Fruit fly (Drosophila melanogaster) whole organism, pupa: ENCODE data around the gene CG45494.
A peak's percentile ranks its signal among the peaks of the same experiment; 100 is the strongest.
"Not testable (repeated sequence)": the region's sequence is repeated elsewhere in the genome, so short reads cannot be mapped to it uniquely, and the experiment has no call there.

Experiments
- CG10348 ChIP-seq: fragments of 200-800 bp; sonication (Bioruptor generic); IDR thresholded peaks from 2 replicates; pipeline ENCODE4 v1.3.6; 2022; ENCODE audit warnings: missing biosample characterization, missing genetic modification characterization
- CG12605 ChIP-seq: fragments of 200-800 bp; sonication (Bioruptor generic); IDR thresholded peaks from 2 replicates; pipeline ENCODE4 v1.3.6; 2022; ENCODE audit warnings: missing biosample characterization, missing genetic modification characterization
- CG13204 ChIP-seq: fragments of 200-800 bp; sonication (Bioruptor generic); optimal IDR thresholded peaks from 2 replicates; lab custom pipeline; 2018; ENCODE audit warnings: missing biosample characterization, mild to moderate bottlenecking, missing genetic modification characterization, moderate library complexity
- CG14655 ChIP-seq: fragments of 200-800 bp; sonication (Bioruptor generic); optimal IDR thresholded peaks from 3 replicates; lab custom pipeline; 2017; ENCODE audit warnings: mild to moderate bottlenecking, missing biosample characterization, missing genetic modification reagents, missing genetic modification characterization
- CG15710 ChIP-seq: fragments of 200-800 bp; sonication (Bioruptor generic); optimal IDR thresholded peaks from 2 replicates; lab custom pipeline; 2018; ENCODE audit warnings: missing biosample characterization, mild to moderate bottlenecking, missing genetic modification characterization, moderate library complexity
- CG17806 ChIP-seq: fragments of 200-800 bp; sonication (Bioruptor generic); optimal IDR thresholded peaks from 2 replicates; lab custom pipeline; 2018; ENCODE audit warnings: missing biosample characterization, mild to moderate bottlenecking, missing genetic modification characterization, moderate library complexity
- CG32121 ChIP-seq: fragments of 200-800 bp; sonication (Bioruptor generic); IDR thresholded peaks from 2 replicates; pipeline ENCODE4 v1.3.6; 2022; ENCODE audit warnings: missing biosample characterization, missing genetic modification characterization
- CG34367 ChIP-seq: fragments of 200-800 bp; sonication (Bioruptor generic); optimal IDR thresholded peaks from 2 replicates; lab custom pipeline; 2018; ENCODE audit warnings: missing biosample characterization, mild to moderate bottlenecking, missing genetic modification characterization
- CG4496 ChIP-seq: fragments of 200-800 bp; sonication (Bioruptor generic); IDR thresholded peaks from 3 replicates; pipeline ENCODE4 v1.3.6; 2022; ENCODE audit warnings: missing biosample characterization, missing genetic modification characterization
- CG8159 ChIP-seq: fragments of 200-800 bp; sonication (Bioruptor generic); optimal IDR thresholded peaks from 3 replicates; lab custom pipeline; 2018; ENCODE audit warnings: missing biosample characterization, mild to moderate bottlenecking, missing genetic modification characterization, moderate library complexity
- CG9948 ChIP-seq: fragments of 200-800 bp; sonication (Bioruptor generic); optimal IDR thresholded peaks from 2 replicates; lab custom pipeline; 2018; ENCODE audit warnings: missing biosample characterization, mild to moderate bottlenecking, missing genetic modification characterization, moderate library complexity
- D1 ChIP-seq: fragments of 200-800 bp; sonication (Bioruptor generic); optimal IDR thresholded peaks from 2 replicates; lab custom pipeline; 2018; ENCODE audit warnings: missing biosample characterization, mild to moderate bottlenecking, missing genetic modification characterization, moderate library complexity
- EcR ChIP-seq: fragments of 200-800 bp; sonication (Bioruptor generic); optimal IDR thresholded peaks from 3 replicates; lab custom pipeline; 2019; ENCODE audit warnings: missing biosample characterization, missing genetic modification characterization, mild to moderate bottlenecking, moderate library complexity, missing genetic modification reagents
- Ets98B ChIP-seq: fragments of 200-800 bp; sonication (Bioruptor generic); IDR thresholded peaks from 2 replicates; pipeline ENCODE4 v1.3.6; 2022; ENCODE audit warnings: missing biosample characterization, missing genetic modification characterization
- Pif1A ChIP-seq: fragments of 200-800 bp; sonication (Bioruptor generic); optimal IDR thresholded peaks from 3 replicates; lab custom pipeline; 2016; ENCODE audit warnings: missing biosample characterization, missing genetic modification characterization
- Pif1B ChIP-seq: fragments of 200-800 bp; sonication (Bioruptor generic); optimal IDR thresholded peaks from 3 replicates; lab custom pipeline; 2016; ENCODE audit warnings: missing biosample characterization, missing genetic modification characterization
- Snoo ChIP-seq: fragments of 200-800 bp; sonication (Bioruptor generic); optimal IDR thresholded peaks from 3 replicates; lab custom pipeline; 2017; ENCODE audit warnings: missing biosample characterization, mild to moderate bottlenecking, missing genetic modification characterization, inconsistent platforms
- gl ChIP-seq: fragments of 200-800 bp; sonication (Bioruptor generic); optimal IDR thresholded peaks from 2 replicates; lab custom pipeline; 2018; ENCODE audit warnings: missing biosample characterization, mild to moderate bottlenecking, missing genetic modification characterization
- rn ChIP-seq: fragments of 200-800 bp; sonication (Bioruptor generic); IDR thresholded peaks from 2 replicates; pipeline ENCODE4 v1.3.6; 2022; ENCODE audit warnings: missing biosample characterization, missing genetic modification characterization

Gene CG45494

dm6 chrX:19953508-19953907 is at the start of gene CG45494:
TSS of gene CG45494 (minus strand) at chrX:19953608.
- TF ChIP-seq CG17806 (tag; lab: Kevin White, UChicago); D1 (tag; lab: Kevin White, UChicago); rn: not testable (repeated sequence)

DNA sequence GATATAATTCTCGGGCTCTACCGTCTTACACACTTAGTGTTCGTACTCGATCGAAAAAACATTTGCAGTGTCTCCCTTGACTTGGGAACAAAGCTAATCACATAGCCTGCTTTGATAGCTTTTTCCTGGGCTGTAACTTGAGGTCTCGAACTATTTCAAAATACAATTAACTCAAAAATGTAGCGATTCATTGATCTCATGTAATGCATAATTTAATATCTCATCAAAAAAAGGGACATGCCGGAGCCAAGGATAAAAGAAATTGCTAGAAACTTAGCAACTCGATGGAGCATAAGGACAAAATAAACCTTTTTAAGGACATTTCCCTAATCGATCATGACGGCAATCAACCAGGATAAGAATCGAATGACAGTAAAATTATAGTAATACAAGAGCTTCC is 48.6 kb upstream of the CG45494 start, which contains the start of gene lky:
TSS of gene lky (minus strand) at position 101 of the 400 bp plus-strand sequence.
- no peak for TF ChIP-seq CG13204
- TF ChIP-seq CG17806 (tag; lab: Kevin White, UChicago), result no peak
- no peak for TF ChIP-seq gl (tag; lab: Kevin White, UChicago)
- no peak for TF ChIP-seq Pif1A (GFP tag; lab: Kevin White, UChicago)
- no peak for TF ChIP-seq D1 (tag; lab: Kevin White, UChicago)
- no peak for TF ChIP-seq CG12605 (GFP tag; lab: Robert Waterston, UW)
- TF ChIP-seq Pif1B (GFP tag; lab: Kevin White, UChicago), result no peak
- TF ChIP-seq CG14655 (GFP tag; lab: Kevin White, UChicago), result no peak
- no peak for TF ChIP-seq Snoo (tag; lab: Kevin White, UChicago)
- no peak for TF ChIP-seq CG10348 (GFP tag; lab: Robert Waterston, UW)
- TF ChIP-seq CG9948, result no peak

DNA sequence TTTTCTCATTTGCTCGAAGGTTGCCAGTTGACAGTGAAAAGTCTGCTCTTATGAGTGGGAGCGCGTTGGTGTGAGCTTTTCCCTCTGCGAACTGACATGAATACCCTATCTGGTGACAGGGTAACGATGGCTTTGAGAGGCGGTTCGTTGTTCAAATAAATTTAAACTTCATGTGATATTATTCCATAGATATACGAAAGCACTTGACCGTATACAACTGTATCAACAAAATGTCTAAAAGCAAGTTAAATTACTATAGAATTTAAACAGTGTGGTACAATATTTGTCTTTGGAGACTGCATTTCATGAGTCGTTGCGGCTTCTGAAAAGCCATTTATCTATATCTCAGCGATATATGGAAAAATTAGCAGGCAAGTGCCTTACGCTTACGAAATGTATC is 10.8 kb upstream of the CG45494 start:
- TF ChIP-seq CG10348 (GFP tag; lab: Robert Waterston, UW) (no peak), D1 (tag; lab: Kevin White, UChicago) (no peak), Ets98B (GFP tag; lab: Robert Waterston, UW) (no peak), Pif1B (GFP tag; lab: Kevin White, UChicago) (no peak), rn (no peak), CG15710 (peak; percentile 48), Pif1A (GFP tag; lab: Kevin White, UChicago) (no peak), EcR (GFP tag; lab: Kevin White, UChicago) (peak; percentile 32), CG17806 (tag; lab: Kevin White, UChicago) (peak; percentile 27), CG4496 (no peak; the same call in 2 of the 3 replicates), CG9948 (peak; percentile 34), CG12605 (GFP tag; lab: Robert Waterston, UW) (no peak), CG32121 (GFP tag; lab: Robert Waterston, UW) (no peak), Snoo (tag; lab: Kevin White, UChicago) (peak; percentile 18), CG13204 (no peak), CG34367 (no peak), CG8159 (peak; percentile 37), CG14655 (GFP tag; lab: Kevin White, UChicago) (peak; percentile 2)

DNA sequence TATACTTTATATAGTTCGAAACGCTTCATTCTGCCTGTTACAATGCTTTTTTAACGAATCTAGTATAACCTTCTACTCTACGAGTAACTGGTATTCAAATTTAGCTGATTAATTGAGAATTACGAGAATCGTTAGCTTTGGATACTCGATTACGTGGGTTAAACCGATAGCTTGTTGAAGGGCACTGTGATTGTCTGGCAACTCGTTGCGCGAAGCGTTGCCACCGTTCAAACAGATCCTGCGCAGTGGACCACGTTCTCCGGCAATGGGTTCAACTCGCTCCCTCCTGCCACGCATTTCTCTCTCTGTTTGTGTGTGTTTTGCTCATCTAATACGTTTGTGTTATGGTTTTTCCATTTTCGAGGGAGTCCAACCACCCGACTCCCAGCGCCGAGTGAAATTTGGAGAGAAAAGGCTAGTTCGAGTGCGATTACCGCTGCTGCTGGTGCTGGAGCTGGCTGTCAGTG is 7.5 kb upstream of the CG45494 start, which contains the start of gene Nep3:
TSS of gene Nep3 (plus strand) at position 417 of the 467 bp plus-strand sequence.
- TF ChIP-seq CG32121 (GFP tag; lab: Robert Waterston, UW) (no peak), CG14655 (GFP tag; lab: Kevin White, UChicago) (no peak)

DNA sequence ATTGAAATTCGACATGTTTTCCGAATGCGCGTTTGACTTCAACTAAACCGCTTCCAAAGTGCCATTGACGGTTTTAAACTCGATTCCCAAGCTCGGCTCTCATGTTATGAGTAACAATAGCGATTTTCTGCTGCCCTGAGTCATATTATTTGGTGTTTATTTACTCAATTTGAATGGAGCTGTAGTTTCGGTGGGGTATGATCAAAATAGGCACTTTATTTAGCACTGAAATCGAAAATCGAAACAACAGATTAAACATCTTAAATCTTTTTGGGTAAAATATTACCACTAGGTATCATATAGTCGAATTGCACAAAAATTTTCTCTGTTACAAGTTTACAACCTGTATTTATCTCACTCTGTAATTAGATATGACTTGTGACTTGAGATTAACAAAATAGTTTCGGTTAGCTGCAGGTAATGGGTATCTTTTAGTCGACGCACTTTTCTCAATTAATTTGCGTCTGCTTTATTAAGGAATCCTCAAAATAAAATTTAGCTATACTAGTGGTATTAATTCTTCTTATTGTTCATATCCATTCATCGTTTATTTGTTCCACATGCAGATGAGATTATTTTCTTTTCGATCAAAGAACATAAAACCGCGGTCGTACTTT is 6.1 kb upstream of the CG45494 start, which contains the start of gene CG12655:
TSS of gene CG12655 (minus strand) at position 51 of the 617 bp plus-strand sequence.
- no peak for TF ChIP-seq CG8159
- TF ChIP-seq CG34367, result no peak
- TF ChIP-seq CG4496, result no peak

dm6 chrX:19958242-19958641 is 4.8 kb upstream of the CG45494 start, which contains the start of gene CG43784:
TSS of gene CG43784 (minus strand) at chrX:19958342.
- not testable (repeated sequence) for TF ChIP-seq Pif1B (GFP tag; lab: Kevin White, UChicago); CG32121 (GFP tag; lab: Robert Waterston, UW); CG15710

DNA sequence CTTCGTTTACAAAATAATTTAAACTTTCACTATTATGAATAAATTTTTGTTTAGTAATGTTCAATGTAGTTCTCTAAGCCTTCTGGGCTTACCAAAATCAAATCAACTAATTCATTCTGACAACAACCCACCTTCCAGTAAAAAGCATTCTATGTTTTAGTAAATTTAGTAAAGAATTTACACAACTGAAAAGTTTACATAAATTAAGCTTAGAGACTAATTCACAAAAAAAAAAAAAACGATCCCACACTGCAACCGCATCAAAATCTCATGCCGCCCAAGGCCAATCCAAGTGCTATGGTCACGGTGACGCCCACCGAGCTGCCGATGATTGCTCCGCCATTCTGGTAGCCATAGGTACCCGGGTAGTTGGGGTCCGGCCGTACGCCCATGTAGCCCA is 4.6 kb downstream of the CG45494 start, which contains the start of gene CG45493:
TSS of gene CG45493 (minus strand) at position 101 of the 400 bp plus-strand sequence.
- TF ChIP-seq Snoo (tag; lab: Kevin White, UChicago); CG8159; CG13204: not testable (repeated sequence)
- TF ChIP-seq, all 21 proteins: peak for 0; not testable (repeated sequence) for 21

- TF ChIP-seq CG12605 (GFP tag; lab: Robert Waterston, UW); CG8159; Ets98B (GFP tag; lab: Robert Waterston, UW): not testable (repeated sequence)
Measured at dm6 chrX:19944047-19944446, 9.4 kb downstream of the CG45494 start, which contains the start of gene CG45492. TSS of gene CG45492 (minus strand) at chrX:19944147.
